Fruit fly (Drosophila melanogaster) whole organism, embryonic: ENCODE data around the gene CG31381.

Experiments used
- Bteb2 ChIP-seq: fragments of 200-800 bp; sonication (Bioruptor generic); optimal IDR thresholded peaks from 2 replicates; lab custom pipeline; 2016; ENCODE audit warnings: missing biosample characterization, missing genetic modification characterization
- CG10209 ChIP-seq: fragments of 200-800 bp; sonication (Bioruptor generic); optimal IDR thresholded peaks from 3 replicates; lab custom pipeline; 2017; ENCODE audit warnings: missing biosample characterization, mild to moderate bottlenecking, missing genetic modification characterization, missing genetic modification reagents
- CG10654 ChIP-seq: fragments of 200-800 bp; sonication (Bioruptor generic); optimal IDR thresholded peaks from 2 replicates; lab custom pipeline; 2016; ENCODE audit warnings: missing biosample characterization, missing genetic modification characterization
- CG11093 ChIP-seq: fragments of 200-800 bp; sonication (Bioruptor generic); IDR thresholded peaks from 3 replicates; pipeline ENCODE4 v1.3.6; 2022; ENCODE audit warnings: missing biosample characterization, missing genetic modification characterization
- CG13624 ChIP-seq: fragments of 200-800 bp; sonication (Bioruptor generic); optimal IDR thresholded peaks from 2 replicates; lab custom pipeline; 2016; ENCODE audit warnings: missing biosample characterization, missing genetic modification characterization
- CG13894 ChIP-seq: fragments of 200-800 bp; sonication (Bioruptor generic); optimal IDR thresholded peaks from 3 replicates; lab custom pipeline; 2018; ENCODE audit warnings: missing biosample characterization, mild to moderate bottlenecking, missing genetic modification characterization, moderate library complexity
- CG14710 ChIP-seq: fragments of 200-800 bp; sonication (Bioruptor generic); optimal IDR thresholded peaks from 3 replicates; lab custom pipeline; 2019; ENCODE audit warnings: missing biosample characterization, mild to moderate bottlenecking, missing genetic modification characterization, moderate library complexity
- CG15011 ChIP-seq: fragments of 200-800 bp; sonication (Bioruptor generic); optimal IDR thresholded peaks from 3 replicates; lab custom pipeline; 2018; ENCODE audit warnings: missing biosample characterization, mild to moderate bottlenecking, missing genetic modification characterization
- CG15514 ChIP-seq: fragments of 200-800 bp; sonication (Bioruptor generic); optimal IDR thresholded peaks from 3 replicates; lab custom pipeline; 2017; ENCODE audit warnings: missing biosample characterization, missing genetic modification characterization, mild to moderate bottlenecking, moderate library complexity, missing genetic modification reagents
- CG16863 ChIP-seq: fragments of 200-800 bp; sonication (Bioruptor generic); optimal IDR thresholded peaks from 3 replicates; lab custom pipeline; 2016; ENCODE audit warnings: missing biosample characterization, missing genetic modification characterization
- CG2202 ChIP-seq: fragments of 200-800 bp; sonication (Bioruptor generic); optimal IDR thresholded peaks from 2 replicates; lab custom pipeline; 2018; ENCODE audit warnings: missing biosample characterization, mild to moderate bottlenecking, missing genetic modification characterization
- CG31388 ChIP-seq: fragments of 200-800 bp; sonication (Bioruptor generic); optimal IDR thresholded peaks from 2 replicates; lab custom pipeline; 2016; ENCODE audit warnings: missing biosample characterization, missing genetic modification characterization
- CG3163 ChIP-seq: fragments of 200-800 bp; sonication (Bioruptor generic); optimal IDR thresholded peaks from 3 replicates; lab custom pipeline; 2016; ENCODE audit warnings: missing biosample characterization, missing genetic modification characterization
- CG32772 ChIP-seq: fragments of 200-800 bp; sonication (Bioruptor generic); IDR thresholded peaks from 2 replicates; pipeline ENCODE4 v1.3.6; 2022; ENCODE audit warnings: missing biosample characterization, missing genetic modification characterization
- CG34224 ChIP-seq: fragments of 200-800 bp; sonication (Bioruptor generic); IDR thresholded peaks from 3 replicates; pipeline ENCODE4 v1.3.6; 2022; ENCODE audit warnings: missing biosample characterization, missing genetic modification characterization; ENCODE audit not compliant: partially characterized antibody
- CG3726 ChIP-seq: fragments of 200-800 bp; sonication (Bioruptor generic); IDR thresholded peaks from 3 replicates; pipeline ENCODE4, ENCODE4 v1.3.6; 2022; ENCODE audit warnings: missing biosample characterization, missing genetic modification characterization
- CG4707 ChIP-seq: fragments of 200-800 bp; sonication (Bioruptor generic); optimal IDR thresholded peaks from 2 replicates; lab custom pipeline; 2018; ENCODE audit warnings: missing biosample characterization, mild to moderate bottlenecking, missing genetic modification characterization, moderate library complexity
- CG5245 ChIP-seq: fragments of 200-800 bp; sonication (Bioruptor generic); optimal IDR thresholded peaks from 3 replicates; lab custom pipeline; 2016; ENCODE audit warnings: missing biosample characterization, missing genetic modification characterization
- CG6175 ChIP-seq: fragments of 200-800 bp; sonication (Bioruptor generic); IDR thresholded peaks from 3 replicates; pipeline ENCODE4 v1.3.6; 2022; ENCODE audit warnings: missing biosample characterization, missing genetic modification characterization
- CG8290 ChIP-seq, 3 experiments: fragments of 200-800 bp; sonication (Bioruptor generic); optimal IDR thresholded peaks; 2 replicates each; lab custom pipeline; 2016 to 2019; ENCODE audit warnings: missing biosample characterization in 3 of 3, missing genetic modification characterization in 3 of 3, mild to moderate bottlenecking in 2 of 3, moderate library complexity in 1 of 3
- CG9609 ChIP-seq: fragments of 200-800 bp; sonication (Bioruptor generic); optimal IDR thresholded peaks from 3 replicates; lab custom pipeline; 2016; ENCODE audit warnings: missing biosample characterization, missing genetic modification characterization
- CHES-1-like ChIP-seq: fragments of 200-800 bp; sonication (Bioruptor generic); optimal IDR thresholded peaks from 2 replicates; lab custom pipeline; 2016; ENCODE audit warnings: missing biosample characterization, missing genetic modification characterization
- Chrac-16 ChIP-seq: fragments of 200-800 bp; sonication (Bioruptor generic); optimal IDR thresholded peaks from 3 replicates; lab custom pipeline; 2016; ENCODE audit warnings: missing biosample characterization, missing genetic modification characterization
- E2f1 ChIP-seq: fragments of 200-800 bp; sonication (Bioruptor generic); IDR thresholded peaks from 2 replicates; pipeline ENCODE4 v1.3.6; 2022; ENCODE audit warnings: missing biosample characterization, missing genetic modification characterization
- Fer2 ChIP-seq: fragments of 200-800 bp; sonication (Bioruptor generic); optimal IDR thresholded peaks from 2 replicates; lab custom pipeline; 2018; ENCODE audit warnings: missing biosample characterization, mild to moderate bottlenecking, missing genetic modification characterization, moderate library complexity
- Lpt ChIP-seq: fragments of >200 bp; optimal IDR thresholded peaks from 2 replicates; lab custom pipeline; 2018; ENCODE audit warnings: missing biosample characterization, missing genetic modification characterization
- Mrtf ChIP-seq: fragments of 200-800 bp; sonication (Bioruptor generic); IDR thresholded peaks from 3 replicates; pipeline ENCODE4 v1.3.6; 2022; ENCODE audit warnings: missing biosample characterization, missing genetic modification characterization
- Pdp1 ChIP-seq, 2 experiments: fragments of 200-800 bp; sonication (Bioruptor generic); optimal IDR thresholded peaks; 3 replicates each; lab custom pipeline; 2016; ENCODE audit warnings: missing biosample characterization in 2 of 2, missing genetic modification characterization in 2 of 2, mild to moderate bottlenecking in 1 of 2, moderate library complexity in 1 of 2
- Poxn ChIP-seq: fragments of 200-800 bp; sonication (Bioruptor generic); IDR thresholded peaks from 2 replicates; pipeline ENCODE4 v1.3.6; 2022; ENCODE audit warnings: missing biosample characterization, missing genetic modification characterization
- Scr ChIP-seq: fragments of 200-800 bp; sonication (Bioruptor generic); IDR thresholded peaks from 2 replicates; pipeline ENCODE4 v1.3.6; 2022; ENCODE audit warnings: missing biosample characterization, missing genetic modification characterization; ENCODE audit not compliant: partially characterized antibody
- Sin3A ChIP-seq: fragments of >200 bp; optimal IDR thresholded peaks from 2 replicates; lab custom pipeline; 2018
- Sox100B ChIP-seq: fragments of 200-800 bp; sonication (Bioruptor generic); optimal IDR thresholded peaks from 3 replicates; lab custom pipeline; 2018; ENCODE audit warnings: missing biosample characterization, mild to moderate bottlenecking, missing genetic modification characterization
- Sry-β ChIP-seq: fragments of 200-800 bp; sonication (Bioruptor generic); optimal IDR thresholded peaks from 2 replicates; lab custom pipeline; 2018; ENCODE audit warnings: missing biosample characterization, mild to moderate bottlenecking, missing genetic modification characterization, moderate library complexity
- Sry-δ ChIP-seq: fragments of 200-800 bp; sonication (Bioruptor generic); optimal IDR thresholded peaks from 2 replicates; lab custom pipeline; 2016; ENCODE audit warnings: missing biosample characterization, missing genetic modification characterization
- bigmax ChIP-seq: fragments of 200-800 bp; sonication (Bioruptor generic); optimal IDR thresholded peaks from 2 replicates; lab custom pipeline; 2018; ENCODE audit warnings: missing biosample characterization, mild to moderate bottlenecking, missing genetic modification characterization
- btn ChIP-seq: fragments of 200-800 bp; sonication (Bioruptor generic); optimal IDR thresholded peaks from 2 replicates; lab custom pipeline; 2016; ENCODE audit warnings: missing biosample characterization, missing genetic modification characterization
- cato ChIP-seq: fragments of 200-800 bp; sonication (Bioruptor generic); optimal IDR thresholded peaks from 2 replicates; lab custom pipeline; 2016; ENCODE audit warnings: missing biosample characterization, missing genetic modification characterization, borderline replicate concordance
- dimm ChIP-seq: fragments of 200-800 bp; sonication (Bioruptor generic); IDR thresholded peaks from 2 replicates; pipeline ENCODE4 v1.3.6; 2022; ENCODE audit warnings: missing biosample characterization, missing genetic modification characterization
- disco-r ChIP-seq: fragments of 200-800 bp; sonication (Bioruptor generic); optimal IDR thresholded peaks from 2 replicates; lab custom pipeline; 2016; ENCODE audit warnings: missing biosample characterization, missing genetic modification characterization
- esg ChIP-seq: fragments of 200-800 bp; sonication (Bioruptor generic); conservative IDR thresholded peaks from 2 replicates; pipeline ENCODE4 v1.3.6; 2022; ENCODE audit warnings: missing biosample characterization, missing genetic modification characterization
- ewg ChIP-seq: fragments of 200-800 bp; sonication (Bioruptor generic); optimal IDR thresholded peaks from 3 replicates; lab custom pipeline; 2017; ENCODE audit warnings: mild to moderate bottlenecking, missing biosample characterization, missing genetic modification reagents, missing genetic modification characterization
- gce ChIP-seq: fragments of 200-800 bp; sonication (Bioruptor generic); IDR thresholded peaks from 3 replicates; pipeline ENCODE4 v1.3.6; 2022; ENCODE audit warnings: missing biosample characterization, missing genetic modification characterization
- h ChIP-seq: fragments of >200 bp; optimal IDR thresholded peaks from 2 replicates; lab custom pipeline; 2017
- jumu ChIP-seq: fragments of 200-800 bp; sonication (Bioruptor generic); optimal IDR thresholded peaks from 3 replicates; lab custom pipeline; 2016; ENCODE audit warnings: missing biosample characterization, missing genetic modification characterization
- pb ChIP-seq: fragments of 200-800 bp; sonication (Bioruptor generic); optimal IDR thresholded peaks from 3 replicates; lab custom pipeline; 2016; ENCODE audit warnings: missing biosample characterization, missing genetic modification characterization
- slou ChIP-seq: fragments of 200-800 bp; sonication (Bioruptor generic); optimal IDR thresholded peaks from 3 replicates; lab custom pipeline; 2016; ENCODE audit warnings: missing biosample characterization, missing genetic modification characterization
- sqz ChIP-seq: fragments of 200-800 bp; sonication (Bioruptor generic); optimal IDR thresholded peaks from 3 replicates; lab custom pipeline; 2018; ENCODE audit warnings: missing biosample characterization, mild to moderate bottlenecking, missing genetic modification characterization
- trh ChIP-seq: fragments of 200-800 bp; sonication (Bioruptor generic); optimal IDR thresholded peaks from 2 replicates; lab custom pipeline; 2016; ENCODE audit warnings: missing biosample characterization, missing genetic modification characterization
- yki ChIP-seq: fragments of >200 bp; optimal IDR thresholded peaks from 3 replicates; lab custom pipeline; 2018
- zfh1 ChIP-seq: fragments of 200-800 bp; sonication (Bioruptor generic); IDR thresholded peaks from 3 replicates; pipeline ENCODE4 v1.3.6; 2022; ENCODE audit warnings: missing biosample characterization, missing genetic modification characterization

Gene CG31381

DNA sequence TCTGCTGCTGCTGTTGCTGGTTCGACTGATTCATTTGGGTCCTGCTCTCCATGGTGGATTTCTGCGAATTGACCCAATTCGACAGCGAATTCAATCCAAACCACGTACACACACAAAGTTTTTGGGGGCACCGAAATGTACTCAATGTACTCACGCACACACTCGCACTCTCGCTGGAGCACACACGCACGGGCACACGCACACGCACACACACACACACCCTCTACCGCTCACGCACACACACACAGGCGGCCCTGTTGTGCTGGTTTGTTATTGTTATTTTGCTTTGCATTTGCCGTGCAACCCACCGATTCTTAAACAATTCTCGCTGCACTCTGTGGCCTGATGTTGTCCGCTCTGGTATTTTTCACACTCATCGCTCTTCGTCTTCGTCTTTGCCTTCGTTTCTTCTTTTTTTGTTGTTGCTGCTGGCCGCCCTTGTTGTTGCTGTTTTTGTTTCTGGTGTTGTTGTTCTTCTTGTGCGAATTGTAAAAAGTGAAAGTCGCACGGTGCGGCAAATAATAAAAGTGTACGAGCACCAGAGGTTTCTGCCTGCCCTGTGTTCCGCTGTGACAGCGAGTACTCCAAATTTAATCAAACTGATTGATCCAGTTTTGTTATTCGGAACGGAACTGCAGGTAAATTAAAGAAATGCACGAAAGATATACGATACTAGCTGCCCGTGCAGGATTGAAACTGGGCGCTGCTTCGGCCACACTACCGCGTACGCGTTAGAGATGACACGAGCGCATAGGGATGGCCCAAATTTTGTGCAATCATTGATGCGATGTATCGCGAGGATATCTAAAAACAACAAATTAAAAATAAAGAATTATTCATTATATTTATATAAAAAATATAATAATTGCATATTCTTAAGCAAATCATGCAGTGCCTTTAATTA, 654 bp upstream of the CG31381 start, which contains the start of gene CG3744 (continued):
- peak; percentile 97 for TF ChIP-seq Scr (GFP tag; lab: Robert Waterston, UW)
- TF ChIP-seq Poxn (GFP tag; lab: Robert Waterston, UW), result peak; percentile 81
- no peak for TF ChIP-seq yki (lab: Kevin White, UChicago)
- TF ChIP-seq E2f1, result peak; percentile 88
- TF ChIP-seq CG31388 (GFP tag; lab: Kevin White, UChicago), result peak; percentile 28
- TF ChIP-seq gce, result peak; percentile 87
- TF ChIP-seq CG32772 (GFP tag; lab: Robert Waterston, UW), result peak; percentile 93
- peak; percentile 67 for TF ChIP-seq jumu
- peak; percentile 87 for TF ChIP-seq esg (GFP tag; lab: Robert Waterston, UW)
- TF ChIP-seq Fer2, result peak; percentile 91
- TF ChIP-seq CG34224 (GFP tag; lab: Robert Waterston, UW), result peak; percentile 88
- peak; percentile 53 for TF ChIP-seq CG15011
- TF ChIP-seq btn (GFP tag; lab: Kevin White, UChicago), result no peak
- TF ChIP-seq slou (GFP tag; lab: Kevin White, UChicago), result peak; percentile 85
- TF ChIP-seq CG13624 (GFP tag; lab: Kevin White, UChicago), result peak; percentile 67
- TF ChIP-seq Pdp1 (GFP tag; optimal IDR thresholded peaks at IDR 0.05; lab: Kevin White, UChicago), result peak; percentile 75 to 77
- peak; percentile 84 for TF ChIP-seq CG3726
- TF ChIP-seq Bteb2 (GFP tag; lab: Kevin White, UChicago), result peak; percentile 48
- TF ChIP-seq h (lab: Kevin White, UChicago), result no peak
- no peak for TF ChIP-seq disco-r
- TF ChIP-seq Sin3A (lab: Kevin White, UChicago), result peak; percentile 73
- TF ChIP-seq pb (GFP tag; lab: Kevin White, UChicago), result peak; percentile 62
- TF ChIP-seq CG10209 (GFP tag; lab: Kevin White, UChicago), result peak; percentile 91
- peak; percentile 57 for TF ChIP-seq CG2202 (tag; lab: Kevin White, UChicago)
- peak; percentile 83 for TF ChIP-seq CG11093 (GFP tag; lab: Robert Waterston, UW)
- peak; percentile 96 for TF ChIP-seq zfh1 (GFP tag; lab: Robert Waterston, UW)
- TF ChIP-seq Sry-β (GFP tag; lab: Kevin White, UChicago), result peak; percentile 56
- no peak for TF ChIP-seq Sox100B (GFP tag; lab: Kevin White, UChicago)
- TF ChIP-seq cato (GFP tag; lab: Kevin White, UChicago), result peak; percentile 29
- peak; percentile 92 for TF ChIP-seq CG6175
- no peak for TF ChIP-seq bigmax (GFP tag; lab: Kevin White, UChicago)
- TF ChIP-seq CG3163, result peak; percentile 27
- TF ChIP-seq CG4707 (GFP tag; lab: Kevin White, UChicago), result peak; percentile 11
- peak; percentile 78 for TF ChIP-seq ewg (GFP tag; lab: Kevin White, UChicago)
- peak; percentile 59 for TF ChIP-seq CG16863 (GFP tag; lab: Kevin White, UChicago)
- peak; percentile 88 for TF ChIP-seq CG15514 (GFP tag; lab: Kevin White, UChicago)
- peak; percentile 87 for TF ChIP-seq dimm (GFP tag; lab: Robert Waterston, UW)
- peak; percentile 86 for TF ChIP-seq Chrac-16 (GFP tag; lab: Kevin White, UChicago)
- peak; percentile 89 for TF ChIP-seq CG10654 (GFP tag; lab: Kevin White, UChicago)
- TF ChIP-seq Sry-δ, result peak; percentile 92
- peak; percentile 53 for TF ChIP-seq CHES-1-like
- TF ChIP-seq CG13894 (tag; lab: Kevin White, UChicago), result peak; percentile 90
- peak; percentile 76 for TF ChIP-seq trh (GFP tag; lab: Kevin White, UChicago)
- TF ChIP-seq CG9609 (GFP tag; lab: Kevin White, UChicago), result peak; percentile 77
- peak; percentile 82 for TF ChIP-seq CG5245 (GFP tag; lab: Kevin White, UChicago)
- TF ChIP-seq Lpt (GFP tag; lab: Kevin White, UChicago), result no peak
- peak; percentile 83 for TF ChIP-seq CG8290 (GFP tag; optimal IDR thresholded peaks at IDR 0.05; lab: Kevin White, UChicago)
- TF ChIP-seq CG8290 (tag; optimal IDR thresholded peaks at IDR 0.05; lab: Kevin White, UChicago), result peak in 1 of 2 experiments; percentile 17
- TF ChIP-seq Mrtf, result peak; percentile 94
- TF ChIP-seq sqz (GFP tag; lab: Kevin White, UChicago), result no peak
- no peak for TF ChIP-seq CG14710
